Worm (Caenorhabditis elegans): Measurements from ENCODE around the gene fip-3.

fip-3 gene

DNA sequence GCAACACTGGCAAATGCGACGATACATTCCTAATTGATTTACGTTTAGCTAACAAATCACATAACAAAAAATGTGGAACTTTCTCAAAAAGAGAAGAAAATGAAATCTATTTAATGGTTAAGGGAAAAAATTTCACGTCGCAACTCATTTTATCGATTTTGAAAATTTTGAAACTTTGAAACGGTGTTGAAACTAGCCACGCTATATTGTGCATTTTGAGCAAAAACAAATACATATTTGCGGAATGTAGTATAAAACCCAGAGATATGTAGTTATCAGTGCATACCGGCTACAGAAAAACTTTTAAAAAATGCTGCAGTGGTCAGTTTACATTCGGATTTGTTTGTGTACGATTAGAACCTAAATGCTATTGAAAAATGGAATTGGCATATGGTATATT is 4.3 kb upstream of the fip-3 start, which contains the start of gene C06E1.7:
TSS of gene C06E1.7 (minus strand) at position 101 of the 400 bp plus-strand sequence.
- TF ChIP-seq mdl-1 (tag; optimal IDR thresholded peaks at IDR 0.05), result no peak
- no peak for TF ChIP-seq lsy-12 (tag; optimal IDR thresholded peaks at IDR 0.05)
- TF ChIP-seq aly-2 (tag; optimal IDR thresholded peaks at IDR 0.05), result no peak
- TF ChIP-seq nhr-25 (tag; optimal IDR thresholded peaks at IDR 0.05), result no peak
- no peak for TF ChIP-seq unc-62 (GFP tag; optimal IDR thresholded peaks at IDR 0.05)
- no peak for TF ChIP-seq ztf-11 (tag; optimal IDR thresholded peaks at IDR 0.05)
- no peak for TF ChIP-seq elt-1 (tag; optimal IDR thresholded peaks at IDR 0.05)
- no peak for TF ChIP-seq nhr-12 (tag; optimal IDR thresholded peaks at IDR 0.05)
- no peak for TF ChIP-seq nhr-43 (tag; optimal IDR thresholded peaks at IDR 0.05; ENCODE audit: poor library complexity, severe bottlenecking)
- TF ChIP-seq sea-2 (GFP tag; optimal IDR thresholded peaks at IDR 0.05), result no peak
- TF ChIP-seq tbx-2 (tag; optimal IDR thresholded peaks at IDR 0.05), result no peak
- no peak for TF ChIP-seq hmg-11 (tag; optimal IDR thresholded peaks at IDR 0.05)
- no peak for TF ChIP-seq nhr-76 (tag; optimal IDR thresholded peaks at IDR 0.05)
- no peak for TF ChIP-seq nhr-77 (tag; optimal IDR thresholded peaks at IDR 0.05)
- no peak for TF ChIP-seq skn-1 (tag; optimal IDR thresholded peaks at IDR 0.05)
- TF ChIP-seq ceh-28 (tag; optimal IDR thresholded peaks at IDR 0.05), result no peak
- TF ChIP-seq R02D3.7 (tag; optimal IDR thresholded peaks at IDR 0.05), result no peak
- no peak for TF ChIP-seq mml-1 (tag; optimal IDR thresholded peaks at IDR 0.05)
- no peak for TF ChIP-seq jun-1 (tag; optimal IDR thresholded peaks at IDR 0.05)

- TF ChIP-seq egl-27 (tag; optimal IDR thresholded peaks at IDR 0.05), result no peak
- no peak for TF ChIP-seq R02D3.7 (tag; optimal IDR thresholded peaks at IDR 0.05)
- TF ChIP-seq elt-2 (tag; optimal IDR thresholded peaks at IDR 0.05), result no peak
- no peak for TF ChIP-seq nhr-12 (tag; optimal IDR thresholded peaks at IDR 0.05)
- no peak for TF ChIP-seq aly-2 (tag; optimal IDR thresholded peaks at IDR 0.05)
- no peak for TF ChIP-seq mml-1 (tag; optimal IDR thresholded peaks at IDR 0.05)
- no peak for TF ChIP-seq unc-39 (tag; optimal IDR thresholded peaks at IDR 0.05)
- TF ChIP-seq ztf-4 (tag; optimal IDR thresholded peaks at IDR 0.05), result no peak
- no peak for TF ChIP-seq nhr-77 (tag; optimal IDR thresholded peaks at IDR 0.05)
Observed at ce11 chrIII:8590882-8591281, 1.6 kb upstream of the fip-3 start, which contains the start of gene fipr-16. Gene fipr-16 (minus strand): TSS chrIII:8590982.

DNA sequence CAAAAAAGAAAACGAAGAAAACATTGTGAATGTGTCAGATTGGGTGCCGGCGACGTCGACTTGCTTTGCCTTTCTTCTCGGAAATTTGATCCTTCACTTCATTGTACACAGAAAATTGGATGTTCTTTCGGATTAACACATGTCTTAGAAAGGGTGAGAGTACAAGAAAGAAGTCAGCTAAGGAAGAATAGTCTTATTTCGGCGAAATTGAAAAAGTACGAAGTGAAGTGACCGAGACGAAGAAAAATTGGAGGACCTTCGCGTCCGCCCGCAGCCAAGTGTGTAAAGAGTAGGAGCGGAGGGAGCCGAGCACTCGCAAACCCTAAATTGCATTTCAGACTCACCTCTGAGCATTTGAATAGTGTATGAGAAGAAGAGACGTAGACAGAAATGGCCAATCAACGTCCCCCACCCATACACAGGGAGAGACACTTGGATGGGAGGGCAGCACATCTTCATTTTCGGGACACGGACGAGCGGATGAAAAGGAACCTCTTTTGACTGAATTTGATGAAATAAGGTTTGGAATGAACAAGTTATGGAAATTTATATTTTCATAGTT is 615 bp downstream of the fip-3 start, which contains the start of gene glr-1:
TSS of gene glr-1 (minus strand) at position 51 of the 562 bp plus-strand sequence.
- TF ChIP-seq fkh-10 (GFP tag; optimal IDR thresholded peaks at IDR 0.05) (peak; percentile 44), lin-39 (tag; optimal IDR thresholded peaks at IDR 0.05) (no peak), mdl-1 (tag; optimal IDR thresholded peaks at IDR 0.05) (no peak), elt-3 (tag; optimal IDR thresholded peaks at IDR 0.05) (no peak), ceh-16 (tag; optimal IDR thresholded peaks at IDR 0.05) (no peak), nfya-1 (tag; optimal IDR thresholded peaks at IDR 0.05; ENCODE audit: insufficient read depth) (peak; percentile 53)

- no peak for TF ChIP-seq pha-4 (tag; optimal IDR thresholded peaks at IDR 0.05)
- no peak for TF ChIP-seq mdl-1 (tag; optimal IDR thresholded peaks at IDR 0.05)
- no peak for TF ChIP-seq lsy-12 (tag; optimal IDR thresholded peaks at IDR 0.05)
- TF ChIP-seq fos-1 (tag; optimal IDR thresholded peaks at IDR 0.05), result no peak
- TF ChIP-seq pqm-1 (tag; optimal IDR thresholded peaks at IDR 0.05), result no peak
- no peak for TF ChIP-seq nhr-237 (tag; optimal IDR thresholded peaks at IDR 0.05)
- no peak for TF ChIP-seq ceh-28 (tag; optimal IDR thresholded peaks at IDR 0.05)
- TF ChIP-seq unc-62 (GFP tag; optimal IDR thresholded peaks at IDR 0.05), result no peak
- no peak for TF ChIP-seq ztf-11 (tag; optimal IDR thresholded peaks at IDR 0.05)
- TF ChIP-seq aly-2 (tag; optimal IDR thresholded peaks at IDR 0.05), result no peak
- TF ChIP-seq egl-27 (tag; optimal IDR thresholded peaks at IDR 0.05), result no peak
- no peak for TF ChIP-seq elt-2 (tag; optimal IDR thresholded peaks at IDR 0.05)
Observed at ce11 chrIII:8580802-8581201, 8.5 kb downstream of the fip-3 start, which contains the start of gene doxa-1. Gene doxa-1 (plus strand): TSS chrIII:8581102.

DNA sequence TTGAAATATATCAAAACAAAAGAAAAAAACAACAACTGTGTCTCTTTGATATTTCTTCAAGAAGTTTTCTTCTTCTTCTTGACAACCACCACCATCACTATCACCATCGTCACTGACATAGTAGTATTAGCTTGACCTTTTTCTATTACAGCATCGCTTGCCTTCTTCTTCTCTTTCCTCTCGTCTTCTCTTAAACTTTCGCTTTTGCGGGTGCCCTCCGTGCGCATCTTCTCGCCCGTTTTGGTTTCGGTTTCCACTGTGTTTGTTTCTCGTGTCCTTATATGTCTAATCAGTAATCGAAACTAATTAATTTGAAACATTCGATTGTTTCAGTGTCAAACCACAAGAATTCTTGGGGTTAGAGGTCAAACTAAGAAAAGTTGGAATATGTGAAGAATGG is 9.9 kb downstream of the fip-3 start:
- TF ChIP-seq nhr-23 (tag; optimal IDR thresholded peaks at IDR 0.05) (peak; percentile 11), nhr-28 (tag; optimal IDR thresholded peaks at IDR 0.05) (no peak), nhr-25 (tag; optimal IDR thresholded peaks at IDR 0.05) (peak; percentile 83), snpc-4 (tag; optimal IDR thresholded peaks at IDR 0.05) (no peak)
